Worm (Caenorhabditis elegans) whole organism, young adult: ENCODE data around the gene W09G12.8.

Source experiments
- B0019.2 ChIP-seq: fragments of 200-800 bp; sonication (Bioruptor generic); conservative IDR thresholded peaks from 2 replicates; pipeline ENCODE4 v1.3.6; 2022; ENCODE audit warnings: missing genetic modification reagents, missing genetic modification characterization, missing compliant biosample characterization
- B0035.1 ChIP-seq: sonication (generic microtip); optimal IDR thresholded peaks from 2 replicates; lab custom pipeline; 2016; ENCODE audit warnings: missing genetic modification characterization, mild to moderate bottlenecking, missing compliant biosample characterization, missing genotype, missing genetic modification reagents
- D2030.7 ChIP-seq: fragments of 200-800 bp; sonication (Bioruptor generic); IDR thresholded peaks from 2 replicates; pipeline ENCODE4 v1.3.6; 2022; ENCODE audit warnings: missing genetic modification reagents, missing genetic modification characterization, missing compliant biosample characterization
- F22D6.2 ChIP-seq: sonication (generic microtip); optimal IDR thresholded peaks from 2 replicates; lab custom pipeline; 2016; ENCODE audit warnings: mild to moderate bottlenecking, missing genetic modification characterization, missing compliant biosample characterization
- F37B4.10 ChIP-seq: fragments of 200-800 bp; sonication (Bioruptor generic); IDR thresholded peaks from 2 replicates; pipeline ENCODE4 v1.3.6; 2022; ENCODE audit warnings: missing genetic modification characterization, missing compliant biosample characterization
- F52B5.7 ChIP-seq: sonication (generic microtip); optimal IDR thresholded peaks from 2 replicates; lab custom pipeline; 2016; ENCODE audit warnings: mild to moderate bottlenecking, missing genetic modification characterization, missing compliant biosample characterization
- F55B11.4 ChIP-seq: sonication (generic microtip); optimal IDR thresholded peaks from 2 replicates; lab custom pipeline; 2016; ENCODE audit warnings: missing compliant biosample characterization, missing genetic modification characterization, borderline replicate concordance; ENCODE audit not compliant: insufficient read depth
- F57A8.1 ChIP-seq: fragments of 200-800 bp; sonication (Bioruptor generic); optimal IDR thresholded peaks from 2 replicates; lab custom pipeline; 2018; ENCODE audit warnings: mild to moderate bottlenecking, missing genetic modification characterization, moderate library complexity, missing compliant biosample characterization
- F57C9.4 ChIP-seq: sonication (generic microtip); optimal IDR thresholded peaks from 2 replicates; lab custom pipeline; 2017; ENCODE audit warnings: mild to moderate bottlenecking, missing genetic modification characterization, missing compliant biosample characterization
- K11D2.4 ChIP-seq: fragments of 200-800 bp; sonication (Bioruptor generic); IDR thresholded peaks from 2 replicates; pipeline ENCODE4 v1.3.6; 2022; ENCODE audit warnings: missing genetic modification reagents, missing genetic modification characterization, missing compliant biosample characterization
- Y53F4B.3 ChIP-seq: fragments of 200-800 bp; sonication (Bioruptor generic); IDR thresholded peaks from 2 replicates; pipeline ENCODE4 v1.3.6; 2022; ENCODE audit warnings: missing genetic modification reagents, missing genetic modification characterization, missing compliant biosample characterization
- ZK185.1 ChIP-seq: sonication (generic microtip); optimal IDR thresholded peaks from 2 replicates; lab custom pipeline; 2016; ENCODE audit warnings: mild to moderate bottlenecking, missing genetic modification characterization, missing compliant biosample characterization; ENCODE audit not compliant: poor library complexity, severe bottlenecking
- akir-1 ChIP-seq: fragments of 200-800 bp; sonication (Bioruptor generic); optimal IDR thresholded peaks from 2 replicates; lab custom pipeline; 2018; ENCODE audit warnings: mild to moderate bottlenecking, missing genetic modification characterization, moderate library complexity, missing compliant biosample characterization
- aptf-3 ChIP-seq: fragments of 200-800 bp; sonication (Bioruptor generic); IDR thresholded peaks from 2 replicates; pipeline ENCODE4 v1.3.6; 2022; ENCODE audit warnings: missing genetic modification characterization, missing compliant biosample characterization
- cebp-2 ChIP-seq: fragments of 200-800 bp; sonication (Bioruptor generic); IDR thresholded peaks from 2 replicates; pipeline ENCODE4 v1.3.6; 2022; ENCODE audit warnings: missing genetic modification characterization, missing compliant biosample characterization
- ceh-100 ChIP-seq: fragments of 200-800 bp; sonication (Bioruptor generic); IDR thresholded peaks from 2 replicates; pipeline ENCODE4 v1.3.6; 2022; ENCODE audit warnings: missing genetic modification reagents, missing genetic modification characterization, missing compliant biosample characterization
- ceh-40 ChIP-seq: fragments of 200-800 bp; sonication (Bioruptor generic); IDR thresholded peaks from 2 replicates; pipeline ENCODE4 v1.3.6; 2022; ENCODE audit warnings: missing genetic modification characterization, missing compliant biosample characterization
- dox-1 ChIP-seq: fragments of 200-800 bp; sonication (Bioruptor generic); IDR thresholded peaks from 2 replicates; pipeline ENCODE4 v1.3.6; 2022; ENCODE audit warnings: missing genetic modification reagents, missing genetic modification characterization, missing compliant biosample characterization
- egrh-3 ChIP-seq: fragments of 200-800 bp; sonication (Bioruptor generic); IDR thresholded peaks from 2 replicates; pipeline ENCODE4 v1.3.6; 2022; ENCODE audit warnings: missing genetic modification reagents, missing genetic modification characterization, missing compliant biosample characterization
- hlh-12 ChIP-seq: sonication (generic microtip); optimal IDR thresholded peaks from 2 replicates; lab custom pipeline; 2016; ENCODE audit warnings: missing genetic modification characterization, missing compliant biosample characterization
- lin-26 ChIP-seq: fragments of 200-800 bp; sonication (Bioruptor generic); IDR thresholded peaks from 2 replicates; pipeline ENCODE4 v1.3.6; 2022; ENCODE audit warnings: missing genetic modification reagents, missing genetic modification characterization, missing compliant biosample characterization
- lin-54 ChIP-seq: fragments of 200-800 bp; sonication (Bioruptor generic); optimal IDR thresholded peaks from 2 replicates; lab custom pipeline; 2018; ENCODE audit warnings: mild to moderate bottlenecking, missing genetic modification characterization, missing compliant biosample characterization
- lsl-1 ChIP-seq: fragments of 200-800 bp; sonication (Bioruptor generic); optimal IDR thresholded peaks from 2 replicates; lab custom pipeline; 2018; ENCODE audit warnings: mild to moderate bottlenecking, missing genetic modification characterization, moderate library complexity, missing compliant biosample characterization
- madf-10 ChIP-seq: sonication (generic microtip); optimal IDR thresholded peaks from 2 replicates; lab custom pipeline; 2016; ENCODE audit warnings: mild to moderate bottlenecking, missing genetic modification characterization, missing compliant biosample characterization
- madf-3 ChIP-seq: fragments of 200-800 bp; sonication (Bioruptor generic); IDR thresholded peaks from 2 replicates; pipeline ENCODE4 v1.3.6; 2022; ENCODE audit warnings: missing genetic modification reagents, missing genetic modification characterization, missing compliant biosample characterization
- mcd-1 ChIP-seq: fragments of 200-800 bp; sonication (Bioruptor generic); IDR thresholded peaks from 2 replicates; pipeline ENCODE4 v1.3.6; 2022; ENCODE audit warnings: missing genetic modification reagents, missing genetic modification characterization, missing compliant biosample characterization
- mes-4 ChIP-seq: sonication (generic microtip); optimal IDR thresholded peaks from 2 replicates; lab custom pipeline; 2016; ENCODE audit warnings: missing genotype, missing genetic modification characterization, missing compliant biosample characterization
- mxl-1 ChIP-seq: sonication (generic microtip); optimal IDR thresholded peaks from 2 replicates; lab custom pipeline; 2016; ENCODE audit warnings: missing genetic modification characterization, missing compliant biosample characterization
- nfyb-1 ChIP-seq: fragments of 200-800 bp; sonication (Bioruptor generic); IDR thresholded peaks from 2 replicates; pipeline ENCODE4 v1.3.6; 2022; ENCODE audit warnings: missing genetic modification reagents, missing genetic modification characterization, missing compliant biosample characterization
- nhr-120 ChIP-seq: fragments of 200-800 bp; sonication (Bioruptor generic); IDR thresholded peaks from 2 replicates; pipeline ENCODE4 v1.3.6; 2022; ENCODE audit warnings: missing genetic modification characterization, missing compliant biosample characterization
- nhr-179 ChIP-seq: sonication (generic microtip); optimal IDR thresholded peaks from 2 replicates; lab custom pipeline; 2016; ENCODE audit warnings: mild to moderate bottlenecking, missing genetic modification characterization, missing compliant biosample characterization
- nhr-80 ChIP-seq: sonication (generic microtip); optimal IDR thresholded peaks from 2 replicates; lab custom pipeline; 2016; ENCODE audit warnings: missing genetic modification characterization, missing compliant biosample characterization
- pbrm-1 ChIP-seq: fragments of 200-800 bp; sonication (Bioruptor generic); IDR thresholded peaks from 2 replicates; pipeline ENCODE4 v1.3.6; 2022; ENCODE audit warnings: missing genetic modification reagents, missing genetic modification characterization, missing compliant biosample characterization
- rcor-1 ChIP-seq: fragments of 200-800 bp; sonication (Bioruptor generic); IDR thresholded peaks from 2 replicates; pipeline ENCODE4 v1.3.6; 2022; ENCODE audit warnings: missing genetic modification reagents, missing genetic modification characterization, missing compliant biosample characterization
- snpc-1.1 ChIP-seq: sonication (generic microtip); optimal IDR thresholded peaks from 2 replicates; lab custom pipeline; 2017; ENCODE audit warnings: missing genetic modification characterization, mild to moderate bottlenecking, missing compliant biosample characterization, antibody characterized with exemption, moderate library complexity, missing genotype, missing genetic modification reagents; ENCODE audit not compliant: insufficient read depth
- snpc-4 ChIP-seq, 5 experiments: fragments of 150-350 bp in 1 of 5; sonication (generic microtip) in 4 of 5; optimal IDR thresholded peaks; 2 replicates each; lab custom pipeline; 2014 to 2018; ENCODE audit warnings: missing genetic modification characterization in 5 of 5, missing biosample characterization in 3 of 5, antibody characterized with exemption in 2 of 5, mild to moderate bottlenecking in 2 of 5, missing compliant biosample characterization in 2 of 5, missing genotype in 2 of 5, moderate library complexity in 2 of 5, missing genetic modification reagents in 1 of 5
- unc-130 ChIP-seq: sonication (generic microtip); optimal IDR thresholded peaks from 2 replicates; lab custom pipeline; 2016; ENCODE audit warnings: missing genetic modification reagents, missing genetic modification characterization, missing compliant biosample characterization
- unc-62 ChIP-seq: fragments of 150-350 bp; optimal IDR thresholded peaks from 2 replicates; lab custom pipeline; 2014; ENCODE audit warnings: missing biosample characterization, missing genetic modification reagents, missing genetic modification characterization
- zfh-2 ChIP-seq: fragments of 200-800 bp; sonication (Bioruptor generic); conservative IDR thresholded peaks from 2 replicates; pipeline ENCODE4 v1.3.6; 2022; ENCODE audit warnings: missing genetic modification reagents, missing genetic modification characterization, missing compliant biosample characterization
- zim-3 ChIP-seq: sonication (generic microtip); optimal IDR thresholded peaks from 2 replicates; lab custom pipeline; 2017; ENCODE audit warnings: mild to moderate bottlenecking, missing genetic modification characterization, moderate library complexity, missing compliant biosample characterization
- ztf-18 ChIP-seq: sonication (generic microtip); optimal IDR thresholded peaks from 2 replicates; lab custom pipeline; 2016; ENCODE audit warnings: missing genotype, mild to moderate bottlenecking, missing genetic modification characterization, missing compliant biosample characterization
- ztf-22 ChIP-seq: fragments of 200-800 bp; sonication (Bioruptor generic); optimal IDR thresholded peaks from 2 replicates; lab custom pipeline; 2018; ENCODE audit warnings: mild to moderate bottlenecking, missing genetic modification characterization, moderate library complexity, missing compliant biosample characterization

The W09G12.8 gene

DNA sequence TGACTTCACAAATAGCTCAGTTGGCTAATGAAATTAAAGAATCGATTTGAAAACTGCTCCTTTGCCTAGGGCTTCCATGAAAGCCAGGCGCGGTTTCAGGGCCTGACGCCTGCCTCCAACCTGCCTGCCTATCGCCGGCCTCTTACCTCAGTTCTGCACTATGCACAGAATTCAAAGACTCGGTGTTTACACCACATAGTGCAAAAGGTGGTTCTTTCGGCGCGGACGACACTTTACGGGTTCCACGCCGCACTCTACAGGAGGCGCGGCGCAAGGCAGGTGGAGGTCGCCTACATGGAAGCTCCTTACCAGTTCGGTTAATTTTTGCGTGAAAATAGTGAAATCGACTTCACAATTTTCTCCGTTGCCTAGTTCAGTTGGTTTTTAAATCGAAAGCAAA lies 16.2 kb upstream of the W09G12.8 start:
- 0 out of 2 replicates have a peak, but pooled peaks have one; percentile 43 for TF ChIP-seq lin-26 (GFP tag; lab: Robert Waterston, UW)
- no peak for TF ChIP-seq mxl-1 (tag; lab: Kevin White, UChicago)
- peak; percentile 52 for TF ChIP-seq zfh-2 (GFP tag; lab: Robert Waterston, UW)
- TF ChIP-seq, all 124 proteins: peak for 2

DNA sequence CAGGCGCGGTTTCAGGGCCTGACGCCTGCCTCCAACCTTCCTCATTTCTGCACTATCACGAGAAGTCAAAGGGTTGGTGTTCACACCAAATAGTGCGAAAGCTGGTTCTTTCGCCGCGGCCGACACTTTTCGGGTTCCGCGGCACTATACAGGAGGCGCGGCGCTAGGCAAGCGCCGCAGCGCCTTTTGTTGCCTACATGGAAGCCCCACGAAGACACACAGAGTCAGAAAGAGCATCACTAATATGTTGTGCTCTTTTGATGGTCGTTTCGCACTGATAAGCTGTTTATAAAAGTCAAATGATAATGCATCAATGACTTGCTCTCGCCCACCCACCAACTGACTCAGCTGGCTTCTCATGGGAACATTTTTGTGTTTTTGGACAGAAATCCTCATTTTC lies 14.1 kb upstream of the W09G12.8 start:
- TF ChIP-seq snpc-4 (GFP tag; optimal IDR thresholded peaks at IDR 0.05; lab: Kevin White, UChicago) (no peak), snpc-4 (tag; optimal IDR thresholded peaks at IDR 0.05; lab: Kevin White, UChicago) (peak in 1 of 4 experiments; percentile 81), nhr-80 (tag; lab: Kevin White, UChicago) (peak; percentile 73), egrh-3 (GFP tag; lab: Robert Waterston, UW) (0 out of 2 replicates have a peak, but pooled peaks have one; percentile 23), madf-3 (GFP tag; lab: Robert Waterston, UW) (no peak), lin-54 (GFP tag; lab: Kevin White, UChicago) (no peak), dox-1 (peak; percentile 51), zfh-2 (GFP tag; lab: Robert Waterston, UW) (peak; percentile 69; the same call in 1 of the 2 replicates), F37B4.10 (GFP tag; lab: Robert Waterston, UW) (no peak), lsl-1 (no peak), rcor-1 (GFP tag; lab: Robert Waterston, UW) (no peak), unc-130 (GFP tag; lab: Kevin White, UChicago) (no peak), akir-1 (GFP tag; lab: Kevin White, UChicago) (no peak), F22D6.2 (no peak), mes-4 (tag; lab: Kevin White, UChicago) (no peak), nfyb-1 (no peak), B0035.1 (tag; lab: Kevin White, UChicago) (no peak)

- TF ChIP-seq snpc-1.1 (tag; lab: Kevin White, UChicago) = no peak
These were observed 13.6 kb upstream of the W09G12.8 start for ce11 chrIV:1212357-1212756.

DNA sequence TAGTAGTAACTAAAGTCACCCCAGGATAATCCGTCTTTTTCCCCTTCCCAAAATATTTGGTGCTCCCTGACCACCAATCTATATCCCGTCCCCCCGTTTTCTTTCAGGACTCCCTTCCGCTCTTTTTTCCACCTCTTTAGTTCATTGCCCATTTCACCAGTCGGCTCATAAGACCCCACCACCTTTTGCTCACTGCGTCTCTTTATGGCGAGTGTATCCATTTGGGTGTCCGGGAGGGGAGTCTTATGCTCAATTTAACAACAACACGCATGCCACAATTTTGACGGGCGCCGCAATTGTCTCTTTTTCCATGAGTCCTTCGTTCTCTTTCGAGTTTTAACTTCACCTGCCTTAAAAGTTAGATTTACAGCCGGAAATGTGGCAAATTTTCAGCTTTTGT lies 12.8 kb upstream of the W09G12.8 start:
- TF ChIP-seq F57C9.4 (tag; lab: Kevin White, UChicago) (no peak), zim-3 (tag; lab: Kevin White, UChicago) (no peak), mcd-1 (no peak), B0019.2 (GFP tag; lab: Robert Waterston, UW) (no peak), ztf-18 (tag; lab: Kevin White, UChicago) (no peak), ztf-22 (GFP tag; lab: Kevin White, UChicago) (no peak), hlh-12 (tag; lab: Kevin White, UChicago) (no peak), ceh-40 (GFP tag; lab: Robert Waterston, UW) (no peak), madf-10 (tag; lab: Kevin White, UChicago) (no peak), pbrm-1 (GFP tag; lab: Robert Waterston, UW) (no peak), nhr-179 (tag; lab: Kevin White, UChicago) (no peak), K11D2.4 (GFP tag; lab: Robert Waterston, UW) (no peak), cebp-2 (GFP tag; lab: Robert Waterston, UW) (no peak)

DNA sequence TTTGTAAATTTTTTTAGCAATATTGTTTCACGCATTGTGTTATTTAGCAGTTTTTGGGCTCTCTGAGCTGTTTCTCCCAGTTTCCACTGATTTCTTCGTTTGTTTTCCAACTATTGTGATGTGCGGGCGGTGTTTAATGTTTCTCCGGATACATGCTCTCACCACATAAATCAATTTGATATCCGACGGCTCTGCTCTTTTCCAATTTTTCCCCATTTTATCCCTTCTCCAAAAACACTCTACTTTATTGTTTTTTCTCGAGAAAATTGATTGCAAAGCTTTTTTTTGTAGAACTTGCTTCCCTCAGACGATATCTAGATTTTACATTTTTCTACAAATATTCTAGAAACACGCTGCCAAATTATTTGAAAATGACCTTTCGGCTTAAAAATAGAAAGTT lies 10.4 kb upstream of the W09G12.8 start:
- TF ChIP-seq Y53F4B.3 (GFP tag; lab: Robert Waterston, UW) (no peak), F57A8.1 (GFP tag; lab: Kevin White, UChicago) (no peak), F52B5.7 (tag; lab: Kevin White, UChicago) (no peak), F55B11.4 (tag; lab: Kevin White, UChicago) (no peak), nhr-120 (GFP tag; lab: Robert Waterston, UW) (no peak), unc-62 (GFP tag; lab: Kevin White, UChicago) (no peak), ZK185.1 (tag; lab: Kevin White, UChicago) (no peak), mes-4 (tag; lab: Kevin White, UChicago) (no peak), D2030.7 (no peak), pbrm-1 (GFP tag; lab: Robert Waterston, UW) (no peak), nhr-179 (tag; lab: Kevin White, UChicago) (no peak), snpc-4 (GFP tag; optimal IDR thresholded peaks at IDR 0.05; lab: Kevin White, UChicago) (no peak), snpc-4 (tag; optimal IDR thresholded peaks at IDR 0.05; lab: Kevin White, UChicago) (no peak), ceh-40 (GFP tag; lab: Robert Waterston, UW) (no peak), ceh-100 (GFP tag; lab: Robert Waterston, UW) (no peak), aptf-3 (GFP tag; lab: Robert Waterston, UW) (no peak)
